Worm (Caenorhabditis elegans): Measurements from ENCODE around the gene C45B2.1.
A peak's percentile ranks its signal among the peaks of the same experiment; 100 is the strongest.

- TF ChIP-seq fos-1 (tag; optimal IDR thresholded peaks at IDR 0.05), result peak; percentile 62
- TF ChIP-seq zag-1 (tag; optimal IDR thresholded peaks at IDR 0.05), result no peak
- no peak for TF ChIP-seq nhr-25 (tag; optimal IDR thresholded peaks at IDR 0.05)
Measured at ce11 chrX:6129277-6129676, 43.4 kb downstream of the C45B2.1 start.
